Worm (Caenorhabditis elegans) whole organism, L4 larva: ENCODE results near the gene cka-2.
A peak's percentile ranks its signal among the peaks of the same experiment; 100 is the strongest.

Experiments used
- dpl-1 ChIP-seq: fragments of 150-350 bp; optimal IDR thresholded peaks from 2 replicates; lab custom pipeline; 2014; ENCODE audit warnings: missing biosample characterization, missing genetic modification reagents, missing genetic modification characterization
- dve-1 ChIP-seq: sonication (generic microtip); optimal IDR thresholded peaks from 2 replicates; lab custom pipeline; 2017; ENCODE audit warnings: antibody characterized with exemption, mild to moderate bottlenecking, missing genetic modification characterization, missing compliant biosample characterization; ENCODE audit not compliant: insufficient read depth
- fos-1 ChIP-seq: fragments of 150-350 bp; optimal IDR thresholded peaks from 2 replicates; lab custom pipeline; 2014; ENCODE audit warnings: missing biosample characterization, missing genetic modification characterization
- lin-15B ChIP-seq: fragments of 150-350 bp; sonication (generic microtip); optimal IDR thresholded peaks from 3 replicates; lab custom pipeline; 2014; ENCODE audit warnings: missing biosample characterization, missing genetic modification characterization
- mep-1 ChIP-seq: fragments of 150-350 bp; sonication (generic microtip); optimal IDR thresholded peaks from 3 replicates; lab custom pipeline; 2014; ENCODE audit warnings: missing biosample characterization, missing genetic modification characterization
- nhr-28 ChIP-seq: fragments of 150-350 bp; optimal IDR thresholded peaks from 2 replicates; lab custom pipeline; 2014; ENCODE audit warnings: missing biosample characterization, missing genetic modification characterization
- nhr-76 ChIP-seq: fragments of 150-350 bp; optimal IDR thresholded peaks from 2 replicates; lab custom pipeline; 2014; ENCODE audit warnings: missing biosample characterization, missing genetic modification characterization
- pha-4 ChIP-seq, 2 experiments: fragments of 150-350 bp in 1 of 2; fragments of 200-800 bp in 1 of 2; sonication (Bioruptor generic) in 1 of 2; IDR thresholded peaks in 1 of 2; optimal IDR thresholded peaks in 1 of 2; 2 replicates each; pipeline versions ENCODE4 v1.3.6 to Lab custom; 2014 to 2022; ENCODE audit warnings: missing genetic modification characterization in 2 of 2, missing genetic modification reagents in 2 of 2, missing biosample characterization in 1 of 2, missing compliant biosample characterization in 1 of 2
- set-16 ChIP-seq: fragments of 200-800 bp; sonication (Bioruptor generic); IDR thresholded peaks from 2 replicates; pipeline ENCODE4 v1.3.6; 2022; ENCODE audit warnings: missing genetic modification reagents, missing genetic modification characterization, missing compliant biosample characterization

DNA sequence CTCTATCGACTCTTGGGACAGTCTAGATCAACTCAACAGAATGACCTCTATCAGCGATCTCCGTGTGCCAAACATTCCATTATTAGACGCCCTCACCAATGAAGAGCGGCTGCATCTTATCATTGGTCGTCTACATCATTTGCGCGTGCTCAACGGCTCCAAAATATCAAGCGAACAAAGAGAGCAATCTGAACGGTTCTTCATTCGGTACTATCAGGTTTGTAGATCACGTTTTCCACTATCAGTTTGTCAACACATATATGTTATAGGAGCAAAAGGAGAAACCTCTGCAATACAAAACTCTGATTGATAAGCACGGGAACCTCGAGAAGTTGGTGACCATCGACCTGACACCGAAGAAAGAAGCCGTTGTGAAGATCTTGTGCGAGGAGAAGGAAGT is 17.5 kb upstream of the cka-2 start:
- TF ChIP-seq pha-4 (GFP tag; IDR thresholded peaks at IDR 0.05; lab: Robert Waterston, UW) (no peak), pha-4 (tag; optimal IDR thresholded peaks at IDR 0.05; lab: Kevin White, UChicago) (no peak), nhr-76 (no peak), fos-1 (tag; lab: Kevin White, UChicago) (no peak), nhr-28 (tag; lab: Kevin White, UChicago) (peak; percentile 28), set-16 (GFP tag; lab: Robert Waterston, UW) (no peak), lin-15B (no peak), mep-1 (tag; lab: Kevin White, UChicago) (no peak), dve-1 (tag; lab: Kevin White, UChicago) (no peak), dpl-1 (no peak)
